Worm (Caenorhabditis elegans): ENCODE results near the gene hgap-2.
A peak's percentile ranks its signal among the peaks of the same experiment; 100 is the strongest.

hgap-2 gene

ce11 chrII:8631766-8632165 lies 53.0 kb downstream of the hgap-2 start:
- no peak for TF ChIP-seq ztf-6 (GFP tag; IDR thresholded peaks at IDR 0.05)
- TF ChIP-seq lin-26 (GFP tag; IDR thresholded peaks at IDR 0.05) = 0 out of 2 replicates have a peak, but pooled peaks have one; percentile 60
- peak; percentile 82 for TF ChIP-seq tbp1 (GFP tag; optimal IDR thresholded peaks at IDR 0.05)
- peak; percentile 13 for TF ChIP-seq lsl-1 (GFP tag; optimal IDR thresholded peaks at IDR 0.05)
- no peak for TF ChIP-seq egl-44 (GFP tag; IDR thresholded peaks at IDR 0.05)
- TF ChIP-seq rpc-1 (optimal IDR thresholded peaks at IDR 0.05) = peak; percentile 53
- peak; percentile 76 for TF ChIP-seq rpc-1 (tag; optimal IDR thresholded peaks at IDR 0.05)
- TF ChIP-seq B0261.1 (tag; optimal IDR thresholded peaks at IDR 0.05) = peak; percentile 56
- TF ChIP-seq die-1 (tag; optimal IDR thresholded peaks at IDR 0.05) = peak; percentile 34
- 0 out of 2 replicates have a peak, but pooled peaks have one; percentile 18 for TF ChIP-seq D2030.7 (GFP tag; IDR thresholded peaks at IDR 0.05)
- TF ChIP-seq mes-4 (tag; optimal IDR thresholded peaks at IDR 0.05) = no peak
- TF ChIP-seq sptf-2 (GFP tag; optimal IDR thresholded peaks at IDR 0.05) = peak; percentile 90
- TF ChIP-seq hsf-1 (GFP tag; IDR thresholded peaks at IDR 0.05) = peak; percentile 36; the same call in 1 of the 2 replicates
- no peak for TF ChIP-seq rcor-1 (GFP tag; IDR thresholded peaks at IDR 0.05)
- no peak for TF ChIP-seq gei-17 (GFP tag; optimal IDR thresholded peaks at IDR 0.05)
- no peak for TF ChIP-seq hmg-20 (GFP tag; IDR thresholded peaks at IDR 0.05)
- peak; percentile 37 for TF ChIP-seq snpc-1.3 (tag; optimal IDR thresholded peaks at IDR 0.05; ENCODE audit: insufficient read depth)

ce11 chrII:8630088-8630487 lies 54.6 kb downstream of the hgap-2 start, which contains the start of gene T22C8.6:
Gene T22C8.6, minus strand, starts transcription at chrII:8630281.
- TF ChIP-seq dpl-1 (GFP tag; optimal IDR thresholded peaks at IDR 0.05) (no peak), egl-44 (GFP tag; IDR thresholded peaks at IDR 0.05) (no peak), F10E7.11 (tag; optimal IDR thresholded peaks at IDR 0.05) (no peak), tbp1 (GFP tag; optimal IDR thresholded peaks at IDR 0.05) (no peak), madf-8 (GFP tag; conservative IDR thresholded peaks at IDR 0.05) (no peak)

- TF ChIP-seq F39B2.1 (GFP tag; IDR thresholded peaks at IDR 0.05) (no peak), ztf-28 (GFP tag; IDR thresholded peaks at IDR 0.05) (no peak), F52B5.7 (tag; optimal IDR thresholded peaks at IDR 0.05) (no peak), lin-35 (GFP tag; optimal IDR thresholded peaks at IDR 0.05) (no peak), cebp-2 (GFP tag; IDR thresholded peaks at IDR 0.05) (no peak), lin-54 (GFP tag; optimal IDR thresholded peaks at IDR 0.05) (no peak), ztf-22 (GFP tag; optimal IDR thresholded peaks at IDR 0.05) (no peak), efl-1 (GFP tag; optimal IDR thresholded peaks at IDR 0.05) (no peak), chd-7 (tag; optimal IDR thresholded peaks at IDR 0.05) (no peak)
These were observed 56.8 kb downstream of the hgap-2 start for ce11 chrII:8627907-8628306.

ce11 chrII:8626598-8626997 lies 58.1 kb downstream of the hgap-2 start:
- no peak for TF ChIP-seq D2030.7 (GFP tag; IDR thresholded peaks at IDR 0.05)
- TF ChIP-seq T26A5.8 (tag; optimal IDR thresholded peaks at IDR 0.05) = no peak
- TF ChIP-seq F37B4.10 (GFP tag; IDR thresholded peaks at IDR 0.05) = no peak
- TF ChIP-seq lsl-1 (GFP tag; optimal IDR thresholded peaks at IDR 0.05) = no peak
- TF ChIP-seq T07F8.4 (tag; optimal IDR thresholded peaks at IDR 0.05) = no peak
- TF ChIP-seq xnd-1 (tag; optimal IDR thresholded peaks at IDR 0.05) = no peak
- TF ChIP-seq madf-10 (tag; optimal IDR thresholded peaks at IDR 0.05) = no peak
- TF ChIP-seq F55B11.4 (tag; optimal IDR thresholded peaks at IDR 0.05; ENCODE audit: borderline replicate concordance, insufficient read depth) = no peak
- no peak for TF ChIP-seq dox-1 (GFP tag; IDR thresholded peaks at IDR 0.05)
- no peak for TF ChIP-seq lin-40 (tag; optimal IDR thresholded peaks at IDR 0.05)
- no peak for TF ChIP-seq aptf-2 (GFP tag; conservative IDR thresholded peaks at IDR 0.05)
- TF ChIP-seq attf-5 (GFP tag; optimal IDR thresholded peaks at IDR 0.05) = no peak
- no peak for TF ChIP-seq F57C9.4 (tag; optimal IDR thresholded peaks at IDR 0.05)
- no peak for TF ChIP-seq rec-8 (tag; optimal IDR thresholded peaks at IDR 0.05)
- no peak for TF ChIP-seq tbp1 (GFP tag; optimal IDR thresholded peaks at IDR 0.05)
- no peak for TF ChIP-seq hlh-12 (tag; optimal IDR thresholded peaks at IDR 0.05)
